Worm (Caenorhabditis elegans) whole organism, young adult: Measurements from ENCODE around the gene F32D8.5.

ENCODE experiments used
- B0035.1 ChIP-seq: sonication (generic microtip); optimal IDR thresholded peaks from 2 replicates; lab custom pipeline; 2016; ENCODE audit warnings: missing genetic modification characterization, mild to moderate bottlenecking, missing compliant biosample characterization, missing genotype, missing genetic modification reagents
- F22D6.2 ChIP-seq: sonication (generic microtip); optimal IDR thresholded peaks from 2 replicates; lab custom pipeline; 2016; ENCODE audit warnings: mild to moderate bottlenecking, missing genetic modification characterization, missing compliant biosample characterization
- F57A8.1 ChIP-seq: fragments of 200-800 bp; sonication (Bioruptor generic); optimal IDR thresholded peaks from 2 replicates; lab custom pipeline; 2018; ENCODE audit warnings: mild to moderate bottlenecking, missing genetic modification characterization, moderate library complexity, missing compliant biosample characterization
- K11D2.4 ChIP-seq: fragments of 200-800 bp; sonication (Bioruptor generic); IDR thresholded peaks from 2 replicates; pipeline ENCODE4 v1.3.6; 2022; ENCODE audit warnings: missing genetic modification reagents, missing genetic modification characterization, missing compliant biosample characterization
- K12H6.12 ChIP-seq: fragments of 200-800 bp; sonication (Bioruptor generic); optimal IDR thresholded peaks from 2 replicates; lab custom pipeline; 2018; ENCODE audit warnings: mild to moderate bottlenecking, missing genetic modification characterization, missing compliant biosample characterization
- T26A5.8 ChIP-seq: sonication (generic microtip); optimal IDR thresholded peaks from 2 replicates; lab custom pipeline; 2016; ENCODE audit warnings: missing genetic modification characterization, missing compliant biosample characterization
- Y95B8A.8 ChIP-seq: fragments of 200-800 bp; sonication (Bioruptor generic); IDR thresholded peaks from 2 replicates; pipeline ENCODE4 v1.3.6; 2022; ENCODE audit warnings: missing genetic modification reagents, missing genetic modification characterization, missing compliant biosample characterization
- akir-1 ChIP-seq: fragments of 200-800 bp; sonication (Bioruptor generic); optimal IDR thresholded peaks from 2 replicates; lab custom pipeline; 2018; ENCODE audit warnings: mild to moderate bottlenecking, missing genetic modification characterization, moderate library complexity, missing compliant biosample characterization
- atf-7 ChIP-seq: sonication (generic microtip); optimal IDR thresholded peaks from 2 replicates; lab custom pipeline; 2017; ENCODE audit warnings: mild to moderate bottlenecking, missing genetic modification characterization, missing compliant biosample characterization
- attf-5 ChIP-seq: fragments of 200-800 bp; sonication (Bioruptor generic); optimal IDR thresholded peaks from 2 replicates; lab custom pipeline; 2018; ENCODE audit warnings: mild to moderate bottlenecking, missing genetic modification characterization, missing compliant biosample characterization
- cebp-1 ChIP-seq, 2 experiments: fragments of 200-800 bp in 1 of 2; sonication (Bioruptor generic) in 1 of 2; sonication (generic microtip) in 1 of 2; IDR thresholded peaks in 1 of 2; optimal IDR thresholded peaks in 1 of 2; 2 replicates each; pipeline versions ENCODE4 v1.3.6 to Lab custom; 2017 to 2022; ENCODE audit warnings: missing compliant biosample characterization in 2 of 2, missing genetic modification characterization in 2 of 2, mild to moderate bottlenecking in 1 of 2, missing genetic modification reagents in 1 of 2, moderate library complexity in 1 of 2
- ceh-58 ChIP-seq: fragments of 200-800 bp; sonication (Bioruptor generic); IDR thresholded peaks from 2 replicates; pipeline ENCODE4 v1.3.6; 2022; ENCODE audit warnings: missing genetic modification characterization, missing compliant biosample characterization
- ceh-91 ChIP-seq: fragments of 200-800 bp; sonication (Bioruptor generic); IDR thresholded peaks from 2 replicates; pipeline ENCODE4 v1.3.6; 2022; ENCODE audit warnings: missing genetic modification reagents, missing genetic modification characterization, missing compliant biosample characterization
- die-1 ChIP-seq: sonication (generic microtip); optimal IDR thresholded peaks from 2 replicates; lab custom pipeline; 2016; ENCODE audit warnings: missing genotype, mild to moderate bottlenecking, missing genetic modification characterization, missing compliant biosample characterization
- egrh-3 ChIP-seq: fragments of 200-800 bp; sonication (Bioruptor generic); IDR thresholded peaks from 2 replicates; pipeline ENCODE4 v1.3.6; 2022; ENCODE audit warnings: missing genetic modification reagents, missing genetic modification characterization, missing compliant biosample characterization
- ekl-4 ChIP-seq: fragments of 200-800 bp; sonication (Bioruptor generic); IDR thresholded peaks from 2 replicates; pipeline ENCODE4 v1.3.6; 2022; ENCODE audit warnings: missing genetic modification reagents, missing genetic modification characterization, missing compliant biosample characterization
- ets-4 ChIP-seq: fragments of 200-800 bp; sonication (Bioruptor generic); optimal IDR thresholded peaks from 2 replicates; lab custom pipeline; 2018; ENCODE audit warnings: mild to moderate bottlenecking, missing genetic modification characterization, missing compliant biosample characterization
- fkh-3 ChIP-seq: sonication (generic microtip); optimal IDR thresholded peaks from 2 replicates; lab custom pipeline; 2016; ENCODE audit warnings: mild to moderate bottlenecking, missing genetic modification characterization, missing compliant biosample characterization
- him-1 ChIP-seq: sonication (generic microtip); optimal IDR thresholded peaks from 2 replicates; lab custom pipeline; 2016; ENCODE audit warnings: missing genotype, missing genetic modification reagents, missing genetic modification characterization, missing compliant biosample characterization
- hlh-12 ChIP-seq: sonication (generic microtip); optimal IDR thresholded peaks from 2 replicates; lab custom pipeline; 2016; ENCODE audit warnings: missing genetic modification characterization, missing compliant biosample characterization
- hmg-1.2 ChIP-seq: fragments of 200-800 bp; sonication (Bioruptor generic); IDR thresholded peaks from 2 replicates; pipeline ENCODE4 v1.3.6; 2022; ENCODE audit warnings: missing genetic modification reagents, missing genetic modification characterization, missing compliant biosample characterization
- hmg-20 ChIP-seq: fragments of 200-800 bp; sonication (Bioruptor generic); IDR thresholded peaks from 2 replicates; pipeline ENCODE4 v1.3.6; 2022; ENCODE audit warnings: missing genetic modification reagents, missing genetic modification characterization, missing compliant biosample characterization
- let-526 ChIP-seq: fragments of 200-800 bp; sonication (Bioruptor generic); IDR thresholded peaks from 2 replicates; pipeline ENCODE4 v1.3.6; 2022; ENCODE audit warnings: missing genetic modification reagents, missing genetic modification characterization, missing compliant biosample characterization
- lin-35 ChIP-seq, 3 experiments: fragments of 150-350 bp in 2 of 3; sonication (generic microtip) in 1 of 3; optimal IDR thresholded peaks; 2 replicates each; lab custom pipeline; 2014 to 2018; ENCODE audit warnings: missing biosample characterization in 3 of 3, missing genetic modification characterization in 3 of 3, missing genetic modification reagents in 3 of 3
- lin-40 ChIP-seq: sonication (generic microtip); optimal IDR thresholded peaks from 2 replicates; lab custom pipeline; 2016; ENCODE audit warnings: missing genetic modification characterization, mild to moderate bottlenecking, missing compliant biosample characterization, missing genotype, missing genetic modification reagents
- lsy-27 ChIP-seq: sonication (generic microtip); optimal IDR thresholded peaks from 2 replicates; lab custom pipeline; 2017; ENCODE audit warnings: missing genetic modification characterization, mild to moderate bottlenecking, missing compliant biosample characterization, antibody characterized with exemption, missing genotype, borderline replicate concordance; ENCODE audit not compliant: insufficient read depth
- mcd-1 ChIP-seq: fragments of 200-800 bp; sonication (Bioruptor generic); IDR thresholded peaks from 2 replicates; pipeline ENCODE4 v1.3.6; 2022; ENCODE audit warnings: missing genetic modification reagents, missing genetic modification characterization, missing compliant biosample characterization
- nfya-1 ChIP-seq: sonication (generic microtip); optimal IDR thresholded peaks from 2 replicates; lab custom pipeline; 2017; ENCODE audit warnings: antibody characterized with exemption, missing compliant biosample characterization, missing genetic modification characterization, borderline replicate concordance; ENCODE audit not compliant: insufficient read depth
- nfyb-1 ChIP-seq: fragments of 200-800 bp; sonication (Bioruptor generic); IDR thresholded peaks from 2 replicates; pipeline ENCODE4 v1.3.6; 2022; ENCODE audit warnings: missing genetic modification reagents, missing genetic modification characterization, missing compliant biosample characterization
- nhr-80 ChIP-seq: sonication (generic microtip); optimal IDR thresholded peaks from 2 replicates; lab custom pipeline; 2016; ENCODE audit warnings: missing genetic modification characterization, missing compliant biosample characterization
- nhr-90 ChIP-seq: sonication (generic microtip); optimal IDR thresholded peaks from 2 replicates; lab custom pipeline; 2016; ENCODE audit warnings: missing genotype, mild to moderate bottlenecking, missing genetic modification characterization, missing compliant biosample characterization
- repo-1 ChIP-seq: sonication (generic microtip); optimal IDR thresholded peaks from 2 replicates; lab custom pipeline; 2017; ENCODE audit warnings: mild to moderate bottlenecking, missing genetic modification characterization, missing compliant biosample characterization
- sea-2 ChIP-seq: fragments of 200-800 bp; sonication (Bioruptor generic); IDR thresholded peaks from 2 replicates; pipeline ENCODE4 v1.3.6; 2022; ENCODE audit warnings: missing genetic modification characterization, missing compliant biosample characterization
- snpc-1.1 ChIP-seq: sonication (generic microtip); optimal IDR thresholded peaks from 2 replicates; lab custom pipeline; 2017; ENCODE audit warnings: missing genetic modification characterization, mild to moderate bottlenecking, missing compliant biosample characterization, antibody characterized with exemption, moderate library complexity, missing genotype, missing genetic modification reagents; ENCODE audit not compliant: insufficient read depth
- somi-1 ChIP-seq: fragments of 200-800 bp; sonication (Bioruptor generic); optimal IDR thresholded peaks from 2 replicates; lab custom pipeline; 2018; ENCODE audit warnings: mild to moderate bottlenecking, missing genetic modification characterization, missing compliant biosample characterization
- tlf-1 ChIP-seq: fragments of 200-800 bp; sonication (Bioruptor generic); optimal IDR thresholded peaks from 2 replicates; lab custom pipeline; 2018; ENCODE audit warnings: mild to moderate bottlenecking, missing genetic modification characterization, missing compliant biosample characterization
- unc-130 ChIP-seq: sonication (generic microtip); optimal IDR thresholded peaks from 2 replicates; lab custom pipeline; 2016; ENCODE audit warnings: missing genetic modification reagents, missing genetic modification characterization, missing compliant biosample characterization
- xnd-1 ChIP-seq: sonication (generic microtip); optimal IDR thresholded peaks from 2 replicates; lab custom pipeline; 2016; ENCODE audit warnings: missing genotype, missing genetic modification reagents, missing genetic modification characterization, missing compliant biosample characterization
- ztf-25 ChIP-seq: fragments of 200-800 bp; sonication (Bioruptor generic); IDR thresholded peaks from 2 replicates; pipeline ENCODE4 v1.3.6; 2022; ENCODE audit warnings: missing genetic modification reagents, missing genetic modification characterization, missing compliant biosample characterization
- ztf-6 ChIP-seq: fragments of 200-800 bp; sonication (Bioruptor generic); IDR thresholded peaks from 2 replicates; pipeline ENCODE4 v1.3.6; 2022; ENCODE audit warnings: missing genetic modification reagents, missing genetic modification characterization, missing compliant biosample characterization

F32D8.5 gene

ce11 chrV:10925658-10926057 lies 31.1 kb downstream of the F32D8.5 start (continued):
- TF ChIP-seq F57A8.1 (GFP tag; lab: Kevin White, UChicago) (no peak), nhr-80 (no peak)

ce11 chrV:10929511-10929910 lies 34.9 kb downstream of the F32D8.5 start, which contains the start of gene F58B4.3:
F58B4.3 (plus strand) TSS chrV:10929811.
- no peak for TF ChIP-seq ceh-58
- TF ChIP-seq T26A5.8 (tag; lab: Kevin White, UChicago): no peak
- TF ChIP-seq fkh-3: no peak
- TF ChIP-seq F22D6.2: no peak
- no peak for TF ChIP-seq ztf-25

ce11 chrV:10931189-10931588 lies 36.6 kb downstream of the F32D8.5 start, which contains the start of gene scvp-1:
scvp-1 (minus strand) TSS chrV:10931289.
- TF ChIP-seq unc-130 (GFP tag; lab: Kevin White, UChicago): no peak
- TF ChIP-seq attf-5 (GFP tag; lab: Kevin White, UChicago): no peak
- no peak for TF ChIP-seq die-1
- TF ChIP-seq lsy-27 (tag; lab: Kevin White, UChicago): no peak
- no peak for TF ChIP-seq atf-7 (tag; lab: Kevin White, UChicago)
- TF ChIP-seq ets-4: no peak
- TF ChIP-seq snpc-1.1 (tag; lab: Kevin White, UChicago): no peak
- TF ChIP-seq ekl-4: no peak
- no peak for TF ChIP-seq him-1 (tag; lab: Kevin White, UChicago)
- TF ChIP-seq xnd-1 (tag; lab: Kevin White, UChicago): no peak
- TF ChIP-seq hlh-12 (tag; lab: Kevin White, UChicago): no peak
- TF ChIP-seq hmg-20 (GFP tag; lab: Robert Waterston, UW): no peak
- no peak for TF ChIP-seq akir-1 (GFP tag; lab: Kevin White, UChicago)
- no peak for TF ChIP-seq Y95B8A.8
- TF ChIP-seq hmg-1.2 (GFP tag; lab: Robert Waterston, UW): no peak
- TF ChIP-seq B0035.1 (tag; lab: Kevin White, UChicago): no peak
- no peak for TF ChIP-seq lin-40 (tag; lab: Kevin White, UChicago)

ce11 chrV:10932411-10932810 lies 37.8 kb downstream of the F32D8.5 start, which contains the start of gene F58B4.5:
F58B4.5 (plus strand) TSS chrV:10932693.
- TF ChIP-seq nhr-80 (peak; percentile 92), ztf-6 (GFP tag; lab: Robert Waterston, UW) (no peak)

- TF ChIP-seq nhr-80: peak; percentile 66
- TF ChIP-seq ekl-4: no peak
Observed at ce11 chrV:10936681-10937080, 42.1 kb downstream of the F32D8.5 start, which contains the start of gene F17C11.12. F17C11.12 (minus strand) TSS chrV:10936920.

- TF ChIP-seq cebp-1 (GFP tag; IDR thresholded peaks at IDR 0.05; lab: Robert Waterston, UW) (peak; percentile 54; the same call in 1 of the 2 replicates), cebp-1 (tag; optimal IDR thresholded peaks at IDR 0.05; lab: Kevin White, UChicago) (peak; percentile 51), nhr-90 (tag; lab: Kevin White, UChicago) (peak; percentile 4), repo-1 (tag; lab: Kevin White, UChicago) (peak; percentile 21), ceh-91 (GFP tag; lab: Robert Waterston, UW) (no peak), egrh-3 (GFP tag; lab: Robert Waterston, UW) (no peak), attf-5 (GFP tag; lab: Kevin White, UChicago) (no peak), sea-2 (GFP tag; lab: Robert Waterston, UW) (no peak), K11D2.4 (GFP tag; lab: Robert Waterston, UW) (no peak), lin-35 (GFP tag; optimal IDR thresholded peaks at IDR 0.05; lab: Kevin White, UChicago) (peak in 1 of 3 experiments; percentile 52), lin-40 (tag; lab: Kevin White, UChicago) (peak; percentile 33), somi-1 (GFP tag; lab: Kevin White, UChicago) (peak; percentile 50), tlf-1 (no peak), K12H6.12 (tag; lab: Kevin White, UChicago) (no peak), F57A8.1 (GFP tag; lab: Kevin White, UChicago) (no peak), nfyb-1 (GFP tag; lab: Robert Waterston, UW) (peak; percentile 80), nfya-1 (tag; lab: Kevin White, UChicago) (no peak), mcd-1 (GFP tag; lab: Robert Waterston, UW) (0 out of 2 replicates have a peak, but pooled peaks have one; percentile 21), let-526 (GFP tag; lab: Robert Waterston, UW) (no peak)
Observed at ce11 chrV:10937294-10937693, 42.7 kb downstream of the F32D8.5 start.
